Fruit fly (Drosophila melanogaster): ENCODE measurements around the gene CG16711.

CG16711 gene

DNA sequence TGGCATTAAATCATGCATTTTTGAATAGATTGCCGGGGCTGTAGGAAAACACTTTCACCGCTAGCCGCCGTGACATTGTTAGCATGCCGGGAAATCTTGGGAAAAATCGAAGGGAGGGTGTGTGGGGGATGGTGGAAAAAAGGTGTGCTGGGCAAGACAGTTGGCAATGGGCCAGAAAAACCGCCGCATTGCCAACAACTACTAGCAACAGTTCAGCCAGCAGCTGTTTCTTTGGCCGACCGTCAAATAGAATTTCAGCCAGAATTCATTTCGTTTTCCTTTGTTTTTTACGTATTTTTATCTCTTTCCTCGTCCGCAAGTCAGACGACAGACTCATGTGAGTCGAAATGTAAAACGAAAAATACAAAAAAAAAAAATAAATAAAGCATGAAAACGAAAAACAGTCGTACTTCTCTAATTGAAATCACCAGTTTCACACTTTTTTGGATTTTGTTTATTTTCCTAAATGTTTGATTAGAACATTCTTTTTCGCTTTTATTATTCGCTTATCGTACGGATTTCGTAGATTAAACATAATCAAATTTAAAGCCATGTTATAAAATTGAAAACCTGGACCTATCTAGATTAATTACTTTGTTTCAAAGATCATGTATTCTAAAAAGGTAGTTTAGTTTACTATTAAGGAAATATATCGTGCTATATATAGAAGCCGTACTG is 13.2 kb upstream of the CG16711 start (continued):
- TF ChIP-seq CG6654 (GFP tag; optimal IDR thresholded peaks at IDR 0.05), result no peak
- no peak for TF ChIP-seq pum (GFP tag; optimal IDR thresholded peaks at IDR 0.05)
- TF ChIP-seq NC2α (GFP tag; optimal IDR thresholded peaks at IDR 0.05), result no peak
- no peak for TF ChIP-seq CG17612 (GFP tag; IDR thresholded peaks at IDR 0.05)
- TF ChIP-seq hbn (GFP tag; IDR thresholded peaks at IDR 0.05; ENCODE audit: partially characterized antibody), result no peak
- no peak for TF ChIP-seq crp (GFP tag; optimal IDR thresholded peaks at IDR 0.05)
- TF ChIP-seq nmo (GFP tag; optimal IDR thresholded peaks at IDR 0.05), result peak; percentile 30
- TF ChIP-seq CG32772 (GFP tag; IDR thresholded peaks at IDR 0.05), result no peak
- TF ChIP-seq CG2712 (tag; optimal IDR thresholded peaks at IDR 0.05), result peak; percentile 16
- no peak for TF ChIP-seq NC2β (GFP tag; optimal IDR thresholded peaks at IDR 0.05)
- TF ChIP-seq Spps (tag; optimal IDR thresholded peaks at IDR 0.05), result no peak
- no peak for TF ChIP-seq CG13123 (GFP tag; optimal IDR thresholded peaks at IDR 0.05)
- TF ChIP-seq CG11560 (tag; IDR thresholded peaks at IDR 0.05), result no peak
- TF ChIP-seq Hand (GFP tag; optimal IDR thresholded peaks at IDR 0.05), result no peak
- no peak for TF ChIP-seq croc (GFP tag; conservative IDR thresholded peaks at IDR 0.05)
- no peak for TF ChIP-seq al (GFP tag; IDR thresholded peaks at IDR 0.05)
- no peak for TF ChIP-seq so (GFP tag; IDR thresholded peaks at IDR 0.05)
- TF ChIP-seq grn (GFP tag; optimal IDR thresholded peaks at IDR 0.05), result no peak
- peak; percentile 66 for TF ChIP-seq Meics (GFP tag; optimal IDR thresholded peaks at IDR 0.05)
- no peak for TF ChIP-seq da (GFP tag; optimal IDR thresholded peaks at IDR 0.05)
- no peak for TF ChIP-seq CG14667 (GFP tag; IDR thresholded peaks at IDR 0.05)
- TF ChIP-seq esg (GFP tag; conservative IDR thresholded peaks at IDR 0.05), result no peak; the same call in 1 of the 2 replicates
- TF ChIP-seq CG6765 (GFP tag; optimal IDR thresholded peaks at IDR 0.05), result no peak
- no peak for TF ChIP-seq dmrt11E (tag; optimal IDR thresholded peaks at IDR 0.05)
- TF ChIP-seq gt (GFP tag; IDR thresholded peaks at IDR 0.05), result no peak
- no peak for TF ChIP-seq CG12236 (GFP tag; optimal IDR thresholded peaks at IDR 0.05)
- TF ChIP-seq CTCF (GFP tag; optimal IDR thresholded peaks at IDR 0.05), result no peak
- TF ChIP-seq CG4854 (GFP tag; optimal IDR thresholded peaks at IDR 0.05), result no peak
- no peak for TF ChIP-seq Bdp1 (GFP tag; optimal IDR thresholded peaks at IDR 0.05)
- no peak for TF ChIP-seq salm (tag; optimal IDR thresholded peaks at IDR 0.05)
- TF ChIP-seq lov (optimal IDR thresholded peaks at IDR 0.05), result no peak
- TF ChIP-seq lov (GFP tag; IDR thresholded peaks at IDR 0.05), result no peak
- peak in 1 of 2 experiments; percentile 36 for TF ChIP-seq dpn (GFP tag; optimal IDR thresholded peaks at IDR 0.05)
- no peak for TF ChIP-seq cg (GFP tag; optimal IDR thresholded peaks at IDR 0.05)
- TF ChIP-seq insv (GFP tag; optimal IDR thresholded peaks at IDR 0.05), result no peak
- no peak for TF ChIP-seq CG1602 (GFP tag; optimal IDR thresholded peaks at IDR 0.05)
- no peak for TF ChIP-seq Lpt (GFP tag; optimal IDR thresholded peaks at IDR 0.05)
- TF ChIP-seq dysf (GFP tag; IDR thresholded peaks at IDR 0.05), result peak; percentile 40; the same call in 2 of the 3 replicates
- TF ChIP-seq org-1 (GFP tag; optimal IDR thresholded peaks at IDR 0.05), result peak; percentile 18
- TF ChIP-seq CG31388 (GFP tag; optimal IDR thresholded peaks at IDR 0.05), result no peak
- TF ChIP-seq eve (GFP tag; optimal IDR thresholded peaks at IDR 0.05), result no peak
- TF ChIP-seq CG13287 (GFP tag; IDR thresholded peaks at IDR 0.05; ENCODE audit: partially characterized antibody), result no peak
- TF ChIP-seq chn (GFP tag; optimal IDR thresholded peaks at IDR 0.05), result no peak
- TF ChIP-seq ind (GFP tag; optimal IDR thresholded peaks at IDR 0.05), result peak; percentile 18
- TF ChIP-seq CG16779 (GFP tag; IDR thresholded peaks at IDR 0.05), result no peak
- no peak for TF ChIP-seq ttk (GFP tag; IDR thresholded peaks at IDR 0.05)
- TF ChIP-seq CG2120 (GFP tag; optimal IDR thresholded peaks at IDR 0.05), result peak; percentile 87
- no peak for TF ChIP-seq CG18476 (GFP tag; optimal IDR thresholded peaks at IDR 0.05)
- TF ChIP-seq CG1832 (GFP tag; optimal IDR thresholded peaks at IDR 0.05), result no peak
- no peak for TF ChIP-seq zfh1 (GFP tag; IDR thresholded peaks at IDR 0.05)
- TF ChIP-seq B-H1 (GFP tag; IDR thresholded peaks at IDR 0.05), result no peak
- TF ChIP-seq CG18619 (GFP tag; optimal IDR thresholded peaks at IDR 0.05), result peak; percentile 29

Measured in whole organism, embryonic.